Fruit fly (Drosophila melanogaster) whole organism, adult: ENCODE data around the gene mip130.

Experiments used
- CG11617 ChIP-seq: fragments of 200-800 bp; sonication (Bioruptor generic); optimal IDR thresholded peaks from 2 replicates; lab custom pipeline; 2017; ENCODE audit warnings: mild to moderate bottlenecking, missing biosample characterization, missing genetic modification reagents, missing genetic modification characterization
- CG12768 ChIP-seq: fragments of 200-800 bp; sonication (Bioruptor generic); optimal IDR thresholded peaks from 2 replicates; lab custom pipeline; 2017; ENCODE audit warnings: missing biosample characterization, missing genetic modification characterization, mild to moderate bottlenecking, moderate library complexity, missing genetic modification reagents
- CG14711 ChIP-seq: fragments of 200-800 bp; sonication (Bioruptor generic); optimal IDR thresholded peaks from 2 replicates; lab custom pipeline; 2018; ENCODE audit warnings: missing biosample characterization, mild to moderate bottlenecking, missing genetic modification characterization, moderate library complexity
- CG1620 ChIP-seq: fragments of 200-800 bp; sonication (Bioruptor generic); optimal IDR thresholded peaks from 2 replicates; lab custom pipeline; 2016; ENCODE audit warnings: missing biosample characterization, missing genetic modification characterization
- CG33017 ChIP-seq: fragments of 200-800 bp; sonication (Bioruptor generic); optimal IDR thresholded peaks from 2 replicates; lab custom pipeline; 2018; ENCODE audit warnings: missing biosample characterization, mild to moderate bottlenecking, missing genetic modification characterization, moderate library complexity
- CG5204 ChIP-seq: fragments of 200-800 bp; sonication (Bioruptor generic); optimal IDR thresholded peaks from 2 replicates; lab custom pipeline; 2016; ENCODE audit warnings: missing biosample characterization, missing genetic modification characterization
- CG7045 ChIP-seq: fragments of 200-800 bp; sonication (Bioruptor generic); optimal IDR thresholded peaks from 2 replicates; lab custom pipeline; 2017; ENCODE audit warnings: missing biosample characterization, mild to moderate bottlenecking, missing genetic modification characterization
- CG7101 ChIP-seq: fragments of 200-800 bp; sonication (Bioruptor generic); optimal IDR thresholded peaks from 2 replicates; lab custom pipeline; 2018; ENCODE audit warnings: missing biosample characterization, mild to moderate bottlenecking, missing genetic modification characterization, moderate library complexity
- Clk ChIP-seq: fragments of 200-800 bp; sonication (Bioruptor generic); optimal IDR thresholded peaks from 2 replicates; lab custom pipeline; 2017; ENCODE audit warnings: missing biosample characterization, missing genetic modification characterization
- Crg-1 ChIP-seq: fragments of 200-800 bp; sonication (Bioruptor generic); optimal IDR thresholded peaks from 2 replicates; lab custom pipeline; 2016; ENCODE audit warnings: missing biosample characterization, missing genetic modification characterization
- Hr96 ChIP-seq: fragments of 200-800 bp; sonication (Bioruptor generic); optimal IDR thresholded peaks from 2 replicates; lab custom pipeline; 2016; ENCODE audit warnings: missing biosample characterization, missing genetic modification characterization
- Mnt ChIP-seq: fragments of 200-800 bp; sonication (Bioruptor generic); optimal IDR thresholded peaks from 2 replicates; lab custom pipeline; 2016; ENCODE audit warnings: missing biosample characterization, mild to moderate bottlenecking, missing genetic modification characterization
- bab1 ChIP-seq: fragments of 200-800 bp; sonication (Bioruptor generic); optimal IDR thresholded peaks from 3 replicates; lab custom pipeline; 2019; ENCODE audit warnings: missing biosample characterization, mild to moderate bottlenecking, missing genetic modification characterization, moderate library complexity
- cic ChIP-seq: fragments of 200-800 bp; sonication (Bioruptor generic); optimal IDR thresholded peaks from 2 replicates; lab custom pipeline; 2017; ENCODE audit warnings: missing biosample characterization, mild to moderate bottlenecking, missing genetic modification characterization, moderate library complexity
- cnc ChIP-seq, 2 experiments: fragments of >200 bp; optimal IDR thresholded peaks; 2 replicates each; lab custom pipeline; 2017
- kay ChIP-seq: fragments of 200-800 bp; sonication (Bioruptor generic); peaks from one replicate; lab custom pipeline; 2016; ENCODE audit warnings: missing biosample characterization, missing genetic modification characterization, borderline replicate concordance
- ovo ChIP-seq: fragments of 200-800 bp; sonication (Bioruptor generic); optimal IDR thresholded peaks from 2 replicates; lab custom pipeline; 2016; ENCODE audit warnings: missing biosample characterization, missing genetic modification characterization
- pad ChIP-seq: fragments of 200-800 bp; sonication (Bioruptor generic); optimal IDR thresholded peaks from 3 replicates; lab custom pipeline; 2017; ENCODE audit warnings: missing biosample characterization, missing genetic modification characterization, mild to moderate bottlenecking, moderate library complexity, missing genetic modification reagents
- tj ChIP-seq: fragments of 200-800 bp; sonication (Bioruptor generic); optimal IDR thresholded peaks from 3 replicates; lab custom pipeline; 2017; ENCODE audit warnings: missing biosample characterization, mild to moderate bottlenecking, missing genetic modification characterization, moderate library complexity
- toe ChIP-seq: fragments of 200-800 bp; sonication (Bioruptor generic); optimal IDR thresholded peaks from 2 replicates; lab custom pipeline; 2016; ENCODE audit warnings: missing biosample characterization, missing genetic modification characterization

Gene mip130

dm6 chrX:1947900-1948374, 39.9 kb downstream of the mip130 start:
- TF ChIP-seq CG7101 (tag; lab: Kevin White, UChicago) (no peak), kay (GFP tag; lab: Kevin White, UChicago) (peak; percentile 52), tj (GFP tag; lab: Kevin White, UChicago) (peak; percentile 66), cic (GFP tag; lab: Kevin White, UChicago) (no peak), CG1620 (GFP tag; lab: Kevin White, UChicago) (no peak), Hr96 (GFP tag; lab: Kevin White, UChicago) (no peak)

DNA sequence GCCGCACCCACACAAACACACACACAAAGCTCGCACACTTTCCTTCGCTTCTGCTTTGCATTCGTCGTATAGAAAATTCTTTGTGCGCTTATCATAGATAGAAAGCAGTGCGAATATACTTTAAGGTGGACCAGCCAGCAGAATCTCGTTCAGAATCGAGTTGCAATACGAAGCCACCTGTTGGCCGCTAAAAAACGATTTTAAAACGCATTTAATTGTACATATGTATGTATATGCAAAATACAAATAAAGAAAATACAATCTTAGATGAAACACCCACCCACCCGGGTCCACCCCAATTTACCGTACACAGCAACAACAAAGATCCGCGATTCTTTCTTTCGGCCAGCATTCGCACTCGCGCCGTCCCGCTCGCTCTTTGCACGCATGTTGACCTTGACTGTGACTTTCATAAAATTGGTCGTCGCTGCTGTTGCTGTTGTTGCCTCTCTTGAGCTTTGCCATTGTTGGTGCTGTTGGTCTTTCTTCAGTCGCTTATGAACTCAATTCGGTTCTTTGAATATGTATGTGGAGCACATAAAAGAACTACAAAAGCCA, 40.5 kb downstream of the mip130 start:
- TF ChIP-seq CG11617 (GFP tag; lab: Kevin White, UChicago), result peak; percentile 26
- no peak for TF ChIP-seq kay (GFP tag; lab: Kevin White, UChicago)
- TF ChIP-seq pad (GFP tag; lab: Kevin White, UChicago), result peak; percentile 48
- TF ChIP-seq CG12768 (GFP tag; lab: Kevin White, UChicago), result no peak
- TF ChIP-seq ovo (GFP tag; lab: Kevin White, UChicago), result no peak
- TF ChIP-seq bab1, result peak; percentile 89
- no peak for TF ChIP-seq cic (GFP tag; lab: Kevin White, UChicago)
- TF ChIP-seq cnc (optimal IDR thresholded peaks at IDR 0.05; lab: Kevin White, UChicago), result no peak
- TF ChIP-seq CG14711 (tag; lab: Kevin White, UChicago), result peak; percentile 77
- no peak for TF ChIP-seq CG5204 (GFP tag; lab: Kevin White, UChicago)
- TF ChIP-seq toe (GFP tag; lab: Kevin White, UChicago), result no peak
- peak; percentile 8 for TF ChIP-seq CG7045
- TF ChIP-seq Mnt (GFP tag; lab: Kevin White, UChicago), result no peak
- no peak for TF ChIP-seq CG1620 (GFP tag; lab: Kevin White, UChicago)
- TF ChIP-seq CG7101 (tag; lab: Kevin White, UChicago), result peak; percentile 79
- TF ChIP-seq Hr96 (GFP tag; lab: Kevin White, UChicago), result no peak
- TF ChIP-seq Clk (GFP tag; lab: Kevin White, UChicago), result no peak
- peak; percentile 16 for TF ChIP-seq CG33017 (tag; lab: Kevin White, UChicago)
- peak; percentile 39 for TF ChIP-seq tj (GFP tag; lab: Kevin White, UChicago)
- TF ChIP-seq Crg-1 (GFP tag; lab: Kevin White, UChicago), result peak; percentile 9

dm6 chrX:1949598-1949997, 41.6 kb downstream of the mip130 start:
- TF ChIP-seq Hr96 (GFP tag; lab: Kevin White, UChicago) (no peak), ovo (GFP tag; lab: Kevin White, UChicago) (no peak), Clk (GFP tag; lab: Kevin White, UChicago) (no peak), cnc (optimal IDR thresholded peaks at IDR 0.05; lab: Kevin White, UChicago) (no peak), Crg-1 (GFP tag; lab: Kevin White, UChicago) (no peak), cic (GFP tag; lab: Kevin White, UChicago) (no peak), bab1 (no peak), CG11617 (GFP tag; lab: Kevin White, UChicago) (no peak), CG33017 (tag; lab: Kevin White, UChicago) (no peak), CG5204 (GFP tag; lab: Kevin White, UChicago) (no peak), CG14711 (tag; lab: Kevin White, UChicago) (no peak), tj (GFP tag; lab: Kevin White, UChicago) (no peak)

DNA sequence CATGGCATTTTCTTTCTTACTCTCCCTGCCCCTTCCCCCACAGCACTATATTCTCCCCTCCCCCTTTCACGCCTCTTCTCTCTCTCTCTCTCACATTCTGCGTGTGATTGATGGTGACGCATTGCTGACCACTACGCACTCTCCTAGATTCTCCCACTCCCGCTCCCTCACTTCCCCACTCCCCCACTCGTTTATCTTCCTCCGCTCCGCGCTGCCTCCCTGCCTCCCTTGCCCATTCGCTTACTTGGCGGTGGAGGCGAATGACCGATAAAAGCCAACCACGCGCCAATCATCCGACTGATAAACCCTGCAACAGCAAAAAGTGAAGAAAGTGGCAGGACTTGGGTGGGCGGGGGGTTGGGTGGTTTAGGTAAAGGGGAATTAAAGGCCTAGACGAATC, 42.3 kb downstream of the mip130 start:
- TF ChIP-seq tj (GFP tag; lab: Kevin White, UChicago), result no peak
- no peak for TF ChIP-seq CG5204 (GFP tag; lab: Kevin White, UChicago)
- no peak for TF ChIP-seq bab1
- TF ChIP-seq CG14711 (tag; lab: Kevin White, UChicago), result no peak
- no peak for TF ChIP-seq CG7045
- TF ChIP-seq kay (GFP tag; lab: Kevin White, UChicago), result no peak
- TF ChIP-seq CG12768 (GFP tag; lab: Kevin White, UChicago), result no peak
- TF ChIP-seq ovo (GFP tag; lab: Kevin White, UChicago), result no peak
- TF ChIP-seq toe (GFP tag; lab: Kevin White, UChicago), result no peak

DNA sequence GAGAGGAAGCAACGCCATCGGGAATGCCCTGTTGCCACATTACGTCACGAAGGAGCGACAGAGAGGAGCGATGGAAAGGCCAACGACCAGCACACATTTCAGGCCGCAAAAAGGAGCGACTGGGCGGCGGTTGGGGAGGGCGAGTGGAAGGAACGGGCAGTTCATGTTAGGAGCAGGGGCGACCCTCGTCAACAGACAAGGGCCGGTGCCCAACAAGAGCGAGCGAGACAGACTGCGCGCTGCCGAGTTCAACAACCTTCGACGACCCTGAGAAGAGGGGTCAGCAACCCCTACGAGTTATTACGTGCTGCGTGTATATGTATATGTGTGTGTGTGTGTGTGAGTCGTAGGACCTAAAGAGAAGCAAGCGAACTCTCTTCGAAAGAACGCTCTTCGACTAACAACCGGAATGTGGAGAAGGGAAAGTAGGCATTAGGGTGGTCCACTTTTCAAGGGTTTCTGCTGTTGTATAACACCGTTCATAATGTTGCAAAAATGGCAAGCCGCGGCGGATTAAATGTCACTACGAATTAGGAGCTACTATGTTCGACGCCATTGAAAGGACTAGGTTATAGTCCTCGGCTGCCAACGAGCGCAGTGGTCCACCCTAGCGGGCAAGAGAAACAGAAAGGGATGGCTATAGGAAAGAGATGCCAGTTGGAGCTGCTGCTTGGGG, 43.5 kb downstream of the mip130 start:
- peak; percentile 43 for TF ChIP-seq Clk (GFP tag; lab: Kevin White, UChicago)
- TF ChIP-seq CG7101 (tag; lab: Kevin White, UChicago), result peak; percentile 85
- TF ChIP-seq cic (GFP tag; lab: Kevin White, UChicago), result no peak
- peak; percentile 83 for TF ChIP-seq CG14711 (tag; lab: Kevin White, UChicago)
- TF ChIP-seq CG12768 (GFP tag; lab: Kevin White, UChicago), result peak; percentile 74
- peak; percentile 91 for TF ChIP-seq bab1
- TF ChIP-seq toe (GFP tag; lab: Kevin White, UChicago), result peak; percentile 50
- TF ChIP-seq cnc (optimal IDR thresholded peaks at IDR 0.05; lab: Kevin White, UChicago), result no peak
- TF ChIP-seq CG33017 (tag; lab: Kevin White, UChicago), result peak; percentile 65
- peak; percentile 70 for TF ChIP-seq CG7045
- peak; percentile 26 for TF ChIP-seq CG1620 (GFP tag; lab: Kevin White, UChicago)
- no peak for TF ChIP-seq Crg-1 (GFP tag; lab: Kevin White, UChicago)
- TF ChIP-seq CG5204 (GFP tag; lab: Kevin White, UChicago), result peak; percentile 66
- peak; percentile 62 for TF ChIP-seq CG11617 (GFP tag; lab: Kevin White, UChicago)
- no peak for TF ChIP-seq kay (GFP tag; lab: Kevin White, UChicago)
- TF ChIP-seq Hr96 (GFP tag; lab: Kevin White, UChicago), result peak; percentile 85
- peak; percentile 36 for TF ChIP-seq tj (GFP tag; lab: Kevin White, UChicago)
- TF ChIP-seq Mnt (GFP tag; lab: Kevin White, UChicago), result peak; percentile 46
- peak; percentile 59 for TF ChIP-seq pad (GFP tag; lab: Kevin White, UChicago)
- TF ChIP-seq ovo (GFP tag; lab: Kevin White, UChicago), result no peak
